Worm (Caenorhabditis elegans) whole organism, late embryonic: ENCODE data around the gene F46G10.2.

Experiments used
- C08G9.2 ChIP-seq: sonication (generic microtip); optimal IDR thresholded peaks from 2 replicates; lab custom pipeline; 2016; ENCODE audit warnings: mild to moderate bottlenecking, missing genetic modification characterization, moderate library complexity, missing compliant biosample characterization
- F13H6.1 ChIP-seq: sonication (generic microtip); optimal IDR thresholded peaks from 2 replicates; lab custom pipeline; 2016; ENCODE audit warnings: missing genetic modification characterization, missing compliant biosample characterization
- T23F11.4 ChIP-seq: fragments of 200-800 bp; sonication (Bioruptor generic); optimal IDR thresholded peaks from 2 replicates; lab custom pipeline; 2018; ENCODE audit warnings: mild to moderate bottlenecking, missing genetic modification characterization, missing compliant biosample characterization
- ama-1 ChIP-seq: fragments of 150-350 bp; optimal IDR thresholded peaks from 2 replicates; lab custom pipeline; 2014
- ceh-18 ChIP-seq: sonication (generic microtip); optimal IDR thresholded peaks from 2 replicates; lab custom pipeline; 2016; ENCODE audit warnings: missing genetic modification characterization, missing compliant biosample characterization
- ceh-19 ChIP-seq: fragments of 200-800 bp; sonication (Bioruptor generic); optimal IDR thresholded peaks from 2 replicates; lab custom pipeline; 2018; ENCODE audit warnings: mild to moderate bottlenecking, missing genetic modification characterization, missing compliant biosample characterization
- ceh-31 ChIP-seq: sonication (generic microtip); optimal IDR thresholded peaks from 2 replicates; lab custom pipeline; 2016; ENCODE audit warnings: missing genetic modification characterization, missing compliant biosample characterization
- ceh-48 ChIP-seq: sonication (generic microtip); optimal IDR thresholded peaks from 2 replicates; lab custom pipeline; 2016; ENCODE audit warnings: missing genetic modification characterization, inconsistent platforms, missing compliant biosample characterization
- ceh-6 ChIP-seq: fragments of 200-800 bp; sonication (Bioruptor generic); optimal IDR thresholded peaks from 2 replicates; lab custom pipeline; 2018; ENCODE audit warnings: mild to moderate bottlenecking, missing genetic modification characterization, missing compliant biosample characterization
- che-1 ChIP-seq: sonication (generic microtip); optimal IDR thresholded peaks from 2 replicates; lab custom pipeline; 2016; ENCODE audit warnings: mild to moderate bottlenecking, missing genetic modification characterization, missing compliant biosample characterization
- elt-2 ChIP-seq: sonication (generic microtip); optimal IDR thresholded peaks from 2 replicates; lab custom pipeline; 2016; ENCODE audit warnings: missing genetic modification reagents, missing genetic modification characterization, missing compliant biosample characterization
- elt-4 ChIP-seq: sonication (generic microtip); optimal IDR thresholded peaks from 2 replicates; lab custom pipeline; 2016; ENCODE audit warnings: missing genetic modification characterization, missing compliant biosample characterization
- eyg-1 ChIP-seq: sonication (generic microtip); optimal IDR thresholded peaks from 2 replicates; lab custom pipeline; 2016; ENCODE audit warnings: missing genotype, missing genetic modification characterization, missing compliant biosample characterization
- fax-1 ChIP-seq: sonication (generic microtip); optimal IDR thresholded peaks from 2 replicates; lab custom pipeline; 2016; ENCODE audit warnings: missing genotype, missing genetic modification characterization, missing compliant biosample characterization
- fkh-6 ChIP-seq: sonication (generic microtip); optimal IDR thresholded peaks from 2 replicates; lab custom pipeline; 2016; ENCODE audit warnings: missing genetic modification characterization, missing compliant biosample characterization
- hlh-30 ChIP-seq: sonication (generic microtip); optimal IDR thresholded peaks from 2 replicates; lab custom pipeline; 2017; ENCODE audit warnings: antibody characterized with exemption, missing genetic modification characterization, missing compliant biosample characterization; ENCODE audit not compliant: insufficient read depth
- lim-6 ChIP-seq: sonication (generic microtip); optimal IDR thresholded peaks from 2 replicates; lab custom pipeline; 2016; ENCODE audit warnings: missing genetic modification characterization, missing compliant biosample characterization
- lin-11 ChIP-seq: fragments of 200-800 bp; sonication (Bioruptor generic); optimal IDR thresholded peaks from 2 replicates; lab custom pipeline; 2018; ENCODE audit warnings: mild to moderate bottlenecking, missing genetic modification characterization, missing compliant biosample characterization
- madf-2 ChIP-seq: sonication (generic microtip); optimal IDR thresholded peaks from 2 replicates; lab custom pipeline; 2017; ENCODE audit warnings: missing genetic modification characterization, missing compliant biosample characterization
- mec-3 ChIP-seq: sonication (generic microtip); optimal IDR thresholded peaks from 2 replicates; lab custom pipeline; 2016; ENCODE audit warnings: borderline replicate concordance, missing genetic modification characterization, missing compliant biosample characterization
- nhr-11 ChIP-seq: fragments of 150-350 bp; optimal IDR thresholded peaks from 2 replicates; lab custom pipeline; 2014; ENCODE audit warnings: missing biosample characterization, missing genetic modification characterization
- nhr-232 ChIP-seq: sonication (generic microtip); optimal IDR thresholded peaks from 2 replicates; lab custom pipeline; 2016; ENCODE audit warnings: missing genetic modification characterization, missing compliant biosample characterization
- npax-4 ChIP-seq: sonication (generic microtip); optimal IDR thresholded peaks from 2 replicates; lab custom pipeline; 2016; ENCODE audit warnings: missing genetic modification characterization, missing compliant biosample characterization
- odd-2 ChIP-seq: sonication (generic microtip); optimal IDR thresholded peaks from 2 replicates; lab custom pipeline; 2017; ENCODE audit warnings: antibody characterized with exemption, mild to moderate bottlenecking, missing genetic modification characterization, missing compliant biosample characterization
- pax-1 ChIP-seq: fragments of 150-350 bp; optimal IDR thresholded peaks from 2 replicates; lab custom pipeline; 2014; ENCODE audit warnings: missing biosample characterization, missing genetic modification characterization
- pha-2 ChIP-seq: sonication (generic microtip); optimal IDR thresholded peaks from 2 replicates; lab custom pipeline; 2017; ENCODE audit warnings: mild to moderate bottlenecking, missing genetic modification characterization, missing compliant biosample characterization
- pha-4 ChIP-seq: fragments of 150-350 bp; optimal IDR thresholded peaks from 2 replicates; lab custom pipeline; 2018; ENCODE audit warnings: missing biosample characterization, missing genetic modification reagents, missing genetic modification characterization
- pros-1 ChIP-seq: fragments of 150-350 bp; optimal IDR thresholded peaks from 2 replicates; lab custom pipeline; 2014; ENCODE audit warnings: missing biosample characterization, missing genetic modification reagents, missing genetic modification characterization
- ref-2 ChIP-seq: sonication (generic microtip); optimal IDR thresholded peaks from 2 replicates; lab custom pipeline; 2016; ENCODE audit warnings: missing genetic modification characterization, missing compliant biosample characterization
- rnt-1 ChIP-seq: sonication (generic microtip); optimal IDR thresholded peaks from 2 replicates; lab custom pipeline; 2016; ENCODE audit warnings: missing genetic modification characterization, missing compliant biosample characterization
- sdc-2 ChIP-seq: sonication (generic microtip); optimal IDR thresholded peaks from 2 replicates; lab custom pipeline; 2016; ENCODE audit warnings: missing genotype, missing genetic modification characterization, missing compliant biosample characterization
- sox-4 ChIP-seq: sonication (generic microtip); optimal IDR thresholded peaks from 2 replicates; lab custom pipeline; 2017; ENCODE audit warnings: mild to moderate bottlenecking, missing genetic modification characterization, inconsistent platforms, missing compliant biosample characterization
- tbx-2 ChIP-seq: sonication (generic microtip); optimal IDR thresholded peaks from 2 replicates; lab custom pipeline; 2016; ENCODE audit warnings: missing genetic modification characterization, missing compliant biosample characterization
- tbx-7 ChIP-seq: sonication (generic microtip); optimal IDR thresholded peaks from 2 replicates; lab custom pipeline; 2016; ENCODE audit warnings: missing genotype, missing genetic modification characterization, missing compliant biosample characterization
- ttx-3 ChIP-seq: sonication (generic microtip); optimal IDR thresholded peaks from 2 replicates; lab custom pipeline; 2016; ENCODE audit warnings: missing genetic modification reagents, missing genetic modification characterization, missing compliant biosample characterization
- unc-3 ChIP-seq, 2 experiments: fragments of 200-800 bp in 1 of 2; sonication (Bioruptor generic) in 1 of 2; sonication (generic microtip) in 1 of 2; conservative IDR thresholded peaks in 1 of 2; optimal IDR thresholded peaks in 1 of 2; 2 replicates each; pipeline versions ENCODE4 v1.3.6 to Lab custom; 2016 to 2022; ENCODE audit warnings: missing compliant biosample characterization in 2 of 2, missing genetic modification characterization in 2 of 2, missing genetic modification reagents in 1 of 2
- zip-5 ChIP-seq: sonication (generic microtip); optimal IDR thresholded peaks from 2 replicates; lab custom pipeline; 2016; ENCODE audit warnings: missing genetic modification characterization, missing compliant biosample characterization

The F46G10.2 gene

ce11 chrX:13354672-13355407 is 32.1 kb downstream of the F46G10.2 start:
- no peak for TF ChIP-seq fax-1 (tag; lab: Kevin White, UChicago)
- no peak for TF ChIP-seq rnt-1 (tag; lab: Kevin White, UChicago)
- no peak for TF ChIP-seq ref-2 (tag; lab: Kevin White, UChicago)
- no peak for TF ChIP-seq odd-2 (tag; lab: Kevin White, UChicago)
- no peak for TF ChIP-seq ceh-6 (GFP tag; lab: Kevin White, UChicago)
- TF ChIP-seq C08G9.2 (tag; lab: Kevin White, UChicago), result no peak
- TF ChIP-seq lin-11, result no peak
- no peak for TF ChIP-seq tbx-7 (tag; lab: Kevin White, UChicago)
- TF ChIP-seq nhr-232 (tag; lab: Kevin White, UChicago), result no peak

ce11 chrX:13356469-13356868 is 33.7 kb downstream of the F46G10.2 start:
- TF ChIP-seq ttx-3 (tag; lab: Kevin White, UChicago) (no peak), ceh-31 (tag; lab: Kevin White, UChicago) (no peak), elt-2 (tag; lab: Kevin White, UChicago) (no peak), lim-6 (no peak), fax-1 (tag; lab: Kevin White, UChicago) (no peak), pros-1 (tag; lab: Kevin White, UChicago) (no peak), pha-4 (tag; lab: Kevin White, UChicago) (no peak), ceh-48 (tag; lab: Kevin White, UChicago) (no peak)

- no peak for TF ChIP-seq C08G9.2 (tag; lab: Kevin White, UChicago)
- TF ChIP-seq mec-3, result no peak
- no peak for TF ChIP-seq sdc-2
- no peak for TF ChIP-seq nhr-11 (tag; lab: Kevin White, UChicago)
- no peak for TF ChIP-seq T23F11.4
- no peak for TF ChIP-seq eyg-1 (tag; lab: Kevin White, UChicago)
- no peak for TF ChIP-seq pax-1 (tag; lab: Kevin White, UChicago)
- no peak for TF ChIP-seq madf-2 (tag; lab: Kevin White, UChicago)
- no peak for TF ChIP-seq ceh-31 (tag; lab: Kevin White, UChicago)
- no peak for TF ChIP-seq zip-5
- no peak for TF ChIP-seq pha-2 (tag; lab: Kevin White, UChicago)
- TF ChIP-seq fkh-6 (tag; lab: Kevin White, UChicago), result no peak
- TF ChIP-seq hlh-30, result no peak
- TF ChIP-seq, all 69 proteins: peak for 0
Measured at ce11 chrX:13357673-13358072, 34.9 kb downstream of the F46G10.2 start.

ce11 chrX:13358573-13358972 is 35.8 kb downstream of the F46G10.2 start:
- TF ChIP-seq hlh-30, result peak; percentile 93
- peak; percentile 22 for TF ChIP-seq tbx-2 (tag; lab: Kevin White, UChicago)
- TF ChIP-seq pros-1 (tag; lab: Kevin White, UChicago), result no peak
- no peak for TF ChIP-seq nhr-11 (tag; lab: Kevin White, UChicago)
- peak; percentile 59 for TF ChIP-seq ceh-18 (tag; lab: Kevin White, UChicago)
- TF ChIP-seq ttx-3 (tag; lab: Kevin White, UChicago), result no peak
- TF ChIP-seq ceh-31 (tag; lab: Kevin White, UChicago), result peak; percentile 2

ce11 chrX:13359800-13360199 is 37.0 kb downstream of the F46G10.2 start:
- no peak for TF ChIP-seq unc-3 (GFP tag; conservative IDR thresholded peaks at IDR 0.05; lab: Robert Waterston, UW)
- no peak for TF ChIP-seq unc-3 (tag; optimal IDR thresholded peaks at IDR 0.05; lab: Kevin White, UChicago)
- no peak for TF ChIP-seq F13H6.1 (tag; lab: Kevin White, UChicago)
- no peak for TF ChIP-seq ttx-3 (tag; lab: Kevin White, UChicago)
- no peak for TF ChIP-seq ama-1 (lab: Kevin White, UChicago)
- TF ChIP-seq ceh-19 (GFP tag; lab: Kevin White, UChicago), result no peak
- no peak for TF ChIP-seq fkh-6 (tag; lab: Kevin White, UChicago)
- TF ChIP-seq sox-4 (tag; lab: Kevin White, UChicago), result no peak
- TF ChIP-seq elt-4 (tag; lab: Kevin White, UChicago), result no peak
- no peak for TF ChIP-seq npax-4 (tag; lab: Kevin White, UChicago)
- TF ChIP-seq che-1 (tag; lab: Kevin White, UChicago), result no peak
- no peak for TF ChIP-seq lin-11
- TF ChIP-seq, all 69 proteins: peak for 0
